Worm (Caenorhabditis elegans) whole organism, L1 larva: ENCODE data around the gene vps-24.

Experiments used
- F16B12.6 ChIP-seq: fragments of 150-350 bp; optimal IDR thresholded peaks from 2 replicates; lab custom pipeline; 2014; ENCODE audit warnings: missing biosample characterization, missing genetic modification characterization
- alr-1 ChIP-seq: fragments of 200-800 bp; sonication (Bioruptor generic); optimal IDR thresholded peaks from 2 replicates; lab custom pipeline; 2018; ENCODE audit warnings: borderline replicate concordance, mild to moderate bottlenecking, missing genetic modification characterization, missing compliant biosample characterization
- ama-1 ChIP-seq: fragments of 150-350 bp; optimal IDR thresholded peaks from 2 replicates; lab custom pipeline; 2014
- ces-1 ChIP-seq: fragments of 150-350 bp; optimal IDR thresholded peaks from 2 replicates; lab custom pipeline; 2014; ENCODE audit warnings: missing biosample characterization, missing genetic modification reagents, missing genetic modification characterization
- lin-13 ChIP-seq: fragments of 150-350 bp; optimal IDR thresholded peaks from 2 replicates; lab custom pipeline; 2014; ENCODE audit warnings: missing biosample characterization, missing genetic modification reagents, missing genetic modification characterization
- lin-35 ChIP-seq, 2 experiments: fragments of 150-350 bp; optimal IDR thresholded peaks; 2 replicates each; lab custom pipeline; 2014; ENCODE audit warnings: missing biosample characterization in 2 of 2, missing genetic modification characterization in 2 of 2, missing genetic modification reagents in 2 of 2
- lin-39 ChIP-seq: fragments of 150-350 bp; optimal IDR thresholded peaks from 2 replicates; lab custom pipeline; 2014; ENCODE audit warnings: missing biosample characterization, missing genetic modification reagents, missing genetic modification characterization
- mdl-1 ChIP-seq, 2 experiments: fragments of 150-350 bp; optimal IDR thresholded peaks; 2 replicates each; lab custom pipeline; 2014 to 2017; ENCODE audit warnings: missing biosample characterization in 2 of 2, missing genetic modification characterization in 2 of 2, inconsistent platforms in 1 of 2
- tlp-1 ChIP-seq: fragments of 150-350 bp; optimal IDR thresholded peaks from 2 replicates; lab custom pipeline; 2014; ENCODE audit warnings: missing biosample characterization, missing genetic modification characterization
- unc-130 ChIP-seq: fragments of 150-350 bp; optimal IDR thresholded peaks from 2 replicates; lab custom pipeline; 2017; ENCODE audit warnings: missing biosample characterization, missing genetic modification characterization, inconsistent platforms
- zag-1 ChIP-seq: fragments of 150-350 bp; optimal IDR thresholded peaks from 2 replicates; lab custom pipeline; 2014; ENCODE audit warnings: missing biosample characterization, missing genetic modification characterization
- ztf-11 ChIP-seq, 2 experiments: sonication (generic microtip); optimal IDR thresholded peaks; 2 replicates each; lab custom pipeline; 2016 to 2017; ENCODE audit warnings: missing genetic modification characterization in 2 of 2, missing biosample characterization in 1 of 2, missing compliant biosample characterization in 1 of 2
- ztf-4 ChIP-seq: fragments of 150-350 bp; optimal IDR thresholded peaks from 2 replicates; lab custom pipeline; 2014; ENCODE audit warnings: missing biosample characterization, missing genetic modification characterization

DNA sequence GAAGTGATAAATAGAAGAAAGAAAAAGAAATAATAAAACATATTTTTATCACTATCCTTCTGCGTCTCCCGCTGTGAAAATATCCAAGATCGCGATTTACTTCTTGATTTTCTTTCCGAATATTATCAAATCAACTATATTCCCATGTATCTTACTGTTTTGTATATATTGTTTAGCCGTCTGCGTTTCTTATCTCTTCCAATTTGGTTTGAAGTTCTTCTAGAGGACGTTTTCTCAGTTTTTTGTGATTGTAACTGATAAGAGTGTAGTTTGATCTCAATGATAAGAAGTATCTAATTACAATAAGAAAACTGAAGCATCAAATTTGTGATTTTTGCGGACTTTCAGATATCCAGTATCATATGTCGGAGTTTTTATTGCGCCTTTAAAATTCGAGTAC is 33.1 kb upstream of the vps-24 start:
- TF ChIP-seq ztf-11 (tag; optimal IDR thresholded peaks at IDR 0.05; lab: Kevin White, UChicago) (no peak), ztf-4 (tag; lab: Kevin White, UChicago) (no peak), lin-13 (GFP tag; lab: Kevin White, UChicago) (no peak), lin-39 (no peak), ama-1 (lab: Kevin White, UChicago) (no peak), alr-1 (tag; lab: Kevin White, UChicago) (no peak), ces-1 (GFP tag; lab: Kevin White, UChicago) (no peak), unc-130 (tag; lab: Kevin White, UChicago) (no peak), zag-1 (no peak), tlp-1 (tag; lab: Kevin White, UChicago) (no peak), F16B12.6 (no peak), lin-35 (GFP tag; optimal IDR thresholded peaks at IDR 0.05; lab: Kevin White, UChicago) (no peak), mdl-1 (tag; optimal IDR thresholded peaks at IDR 0.05; lab: Kevin White, UChicago) (no peak)
